Worm (Caenorhabditis elegans) whole organism, midembryonic: ENCODE results near the gene cln-3.1.

Experiments
- T22C8.4 ChIP-seq: fragments of 200-800 bp; sonication (Bioruptor generic); IDR thresholded peaks from 2 replicates; pipeline ENCODE4 v1.3.6; 2022; ENCODE audit warnings: missing genetic modification characterization, missing compliant biosample characterization
- cog-1 ChIP-seq: sonication (generic microtip); optimal IDR thresholded peaks from 2 replicates; lab custom pipeline; 2016; ENCODE audit warnings: missing genetic modification characterization, missing compliant biosample characterization
- flt-1 ChIP-seq: fragments of 200-800 bp; sonication (Bioruptor generic); IDR thresholded peaks from 2 replicates; pipeline ENCODE4 v1.3.6; 2022; ENCODE audit warnings: missing genetic modification characterization, missing compliant biosample characterization
- klf-2 ChIP-seq: fragments of 200-800 bp; sonication (Bioruptor generic); conservative IDR thresholded peaks from 2 replicates; pipeline ENCODE4 v1.3.6; 2022; ENCODE audit warnings: missing genetic modification reagents, missing genetic modification characterization, missing compliant biosample characterization
- med-1 ChIP-seq: sonication (generic microtip); optimal IDR thresholded peaks from 2 replicates; lab custom pipeline; 2017; ENCODE audit warnings: missing genetic modification characterization, mild to moderate bottlenecking, missing compliant biosample characterization, antibody characterized with exemption, missing genetic modification reagents; ENCODE audit not compliant: insufficient read depth
- ref-1 ChIP-seq: fragments of 200-800 bp; sonication (Bioruptor generic); conservative IDR thresholded peaks from 2 replicates; pipeline ENCODE4 v1.3.6; 2022; ENCODE audit warnings: missing genetic modification reagents, missing genetic modification characterization, missing compliant biosample characterization
- tab-1 ChIP-seq: fragments of 200-800 bp; sonication (Bioruptor generic); IDR thresholded peaks from 2 replicates; pipeline ENCODE4 v1.3.6; 2022; ENCODE audit warnings: missing genetic modification characterization, missing compliant biosample characterization
- ztf-23 ChIP-seq: fragments of 200-800 bp; sonication (Bioruptor generic); IDR thresholded peaks from 2 replicates; pipeline ENCODE4 v1.3.6; 2022; ENCODE audit warnings: missing genetic modification reagents, missing genetic modification characterization, missing compliant biosample characterization
- ztf-29 ChIP-seq: fragments of 200-800 bp; sonication (Bioruptor generic); IDR thresholded peaks from 2 replicates; pipeline ENCODE4 v1.3.6; 2022; ENCODE audit warnings: missing genetic modification reagents, missing genetic modification characterization, missing compliant biosample characterization

cln-3.1 gene

ce11 chrV:11251798-11252197, 13.7 kb downstream of the cln-3.1 start:
- TF ChIP-seq T22C8.4 (no peak), med-1 (GFP tag; lab: Kevin White, UChicago) (no peak), ztf-29 (GFP tag; lab: Robert Waterston, UW) (no peak)

- TF ChIP-seq klf-2 (GFP tag; lab: Robert Waterston, UW) (no peak), ref-1 (no peak), ztf-29 (GFP tag; lab: Robert Waterston, UW) (no peak), flt-1 (GFP tag; lab: Robert Waterston, UW) (no peak), ztf-23 (no peak), cog-1 (tag; lab: Kevin White, UChicago) (no peak), tab-1 (GFP tag; lab: Robert Waterston, UW) (no peak), med-1 (GFP tag; lab: Kevin White, UChicago) (no peak), T22C8.4 (no peak)
Observed at ce11 chrV:11250735-11251134, 14.7 kb downstream of the cln-3.1 start, which contains the start of gene T19B10.12. Gene T19B10.12, plus strand, starts transcription at chrV:11251035.

ce11 chrV:11247846-11248245, 17.6 kb downstream of the cln-3.1 start, which contains the start of gene mam-4:
Gene mam-4, plus strand, starts transcription at chrV:11248146.
- TF ChIP-seq klf-2 (GFP tag; lab: Robert Waterston, UW) (no peak), tab-1 (GFP tag; lab: Robert Waterston, UW) (no peak), cog-1 (tag; lab: Kevin White, UChicago) (no peak), ztf-29 (GFP tag; lab: Robert Waterston, UW) (no peak), T22C8.4 (no peak), ref-1 (no peak), ztf-23 (no peak), flt-1 (GFP tag; lab: Robert Waterston, UW) (no peak)

- TF ChIP-seq flt-1 (GFP tag; lab: Robert Waterston, UW) (no peak), ztf-29 (GFP tag; lab: Robert Waterston, UW) (no peak), T22C8.4 (no peak), ztf-23 (no peak), cog-1 (tag; lab: Kevin White, UChicago) (no peak), klf-2 (GFP tag; lab: Robert Waterston, UW) (no peak), tab-1 (GFP tag; lab: Robert Waterston, UW) (no peak), ref-1 (no peak), med-1 (GFP tag; lab: Kevin White, UChicago) (no peak)
Observed at ce11 chrV:11245029-11245428, 20.4 kb downstream of the cln-3.1 start.

- no peak for TF ChIP-seq med-1 (GFP tag; lab: Kevin White, UChicago)
- TF ChIP-seq ztf-23: no peak
- TF ChIP-seq cog-1 (tag; lab: Kevin White, UChicago): no peak
- TF ChIP-seq T22C8.4: no peak
- no peak for TF ChIP-seq flt-1 (GFP tag; lab: Robert Waterston, UW)
- no peak for TF ChIP-seq ztf-29 (GFP tag; lab: Robert Waterston, UW)
- no peak for TF ChIP-seq ref-1
- no peak for TF ChIP-seq tab-1 (GFP tag; lab: Robert Waterston, UW)
- TF ChIP-seq klf-2 (GFP tag; lab: Robert Waterston, UW): no peak
Observed at ce11 chrV:11244539-11244938, 20.9 kb downstream of the cln-3.1 start, which contains the start of gene mxl-1. Gene mxl-1, plus strand, starts transcription at chrV:11244839.

- TF ChIP-seq ref-1 (no peak), T22C8.4 (no peak), med-1 (GFP tag; lab: Kevin White, UChicago) (no peak), ztf-29 (GFP tag; lab: Robert Waterston, UW) (no peak), cog-1 (tag; lab: Kevin White, UChicago) (no peak), ztf-23 (no peak), tab-1 (GFP tag; lab: Robert Waterston, UW) (no peak), flt-1 (GFP tag; lab: Robert Waterston, UW) (no peak), klf-2 (GFP tag; lab: Robert Waterston, UW) (no peak)
Observed at ce11 chrV:11241580-11241979, 23.9 kb downstream of the cln-3.1 start, which contains the start of gene pgap-1. Gene pgap-1, plus strand, starts transcription at chrV:11241880.

ce11 chrV:11239187-11239725, 26.2 kb downstream of the cln-3.1 start, which contains the start of the genes dvc-1 and ima-1:
Gene dvc-1, minus strand, starts transcription at chrV:11239331.
Gene ima-1, plus strand, starts transcription at chrV:11239675.
- peak; percentile 84 for TF ChIP-seq tab-1 (GFP tag; lab: Robert Waterston, UW)
- peak; percentile 57 for TF ChIP-seq T22C8.4
- TF ChIP-seq cog-1 (tag; lab: Kevin White, UChicago): peak; percentile 78
- no peak for TF ChIP-seq ref-1
- peak; percentile 27; the same call in 1 of the 2 replicates for TF ChIP-seq ztf-29 (GFP tag; lab: Robert Waterston, UW)
- TF ChIP-seq flt-1 (GFP tag; lab: Robert Waterston, UW): peak; percentile 87
- TF ChIP-seq med-1 (GFP tag; lab: Kevin White, UChicago): peak; percentile 92
- TF ChIP-seq klf-2 (GFP tag; lab: Robert Waterston, UW): peak; percentile 73
- TF ChIP-seq ztf-23: peak; percentile 84

ce11 chrV:11235876-11236275, 29.6 kb downstream of the cln-3.1 start:
- no peak for TF ChIP-seq med-1 (GFP tag; lab: Kevin White, UChicago)
- no peak for TF ChIP-seq flt-1 (GFP tag; lab: Robert Waterston, UW)
- TF ChIP-seq ztf-23: no peak
- TF ChIP-seq tab-1 (GFP tag; lab: Robert Waterston, UW): no peak
- no peak for TF ChIP-seq cog-1 (tag; lab: Kevin White, UChicago)
- TF ChIP-seq ztf-29 (GFP tag; lab: Robert Waterston, UW): no peak
- TF ChIP-seq T22C8.4: no peak
- TF ChIP-seq klf-2 (GFP tag; lab: Robert Waterston, UW): no peak

- TF ChIP-seq klf-2 (GFP tag; lab: Robert Waterston, UW): no peak
- no peak for TF ChIP-seq T22C8.4
- TF ChIP-seq ztf-23: no peak
- TF ChIP-seq tab-1 (GFP tag; lab: Robert Waterston, UW): no peak
- TF ChIP-seq ref-1: no peak
- TF ChIP-seq flt-1 (GFP tag; lab: Robert Waterston, UW): no peak
- TF ChIP-seq ztf-29 (GFP tag; lab: Robert Waterston, UW): no peak
- TF ChIP-seq cog-1 (tag; lab: Kevin White, UChicago): no peak
- no peak for TF ChIP-seq med-1 (GFP tag; lab: Kevin White, UChicago)
Observed at ce11 chrV:11234350-11234749, 31.1 kb downstream of the cln-3.1 start, which contains the start of gene T19B10.5. Gene T19B10.5, plus strand, starts transcription at chrV:11234650.
